Worm (Caenorhabditis elegans) whole organism, young adult: ENCODE data around the gene K05D4.9.

Source experiments
- B0336.3 ChIP-seq: fragments of 200-800 bp; sonication (Bioruptor generic); IDR thresholded peaks from 2 replicates; pipeline ENCODE4 v1.3.6; 2022; ENCODE audit warnings: missing genetic modification characterization, missing compliant biosample characterization
- ama-1 ChIP-seq, 3 experiments: fragments of 150-350 bp in 1 of 3; sonication (generic microtip) in 2 of 3; optimal IDR thresholded peaks; 2 replicates each; lab custom pipeline; 2014 to 2018; ENCODE audit warnings: missing biosample characterization in 2 of 3, missing genetic modification characterization in 2 of 3, missing genetic modification reagents in 2 of 3
- ztf-22 ChIP-seq: fragments of 200-800 bp; sonication (Bioruptor generic); optimal IDR thresholded peaks from 2 replicates; lab custom pipeline; 2018; ENCODE audit warnings: mild to moderate bottlenecking, missing genetic modification characterization, moderate library complexity, missing compliant biosample characterization

DNA sequence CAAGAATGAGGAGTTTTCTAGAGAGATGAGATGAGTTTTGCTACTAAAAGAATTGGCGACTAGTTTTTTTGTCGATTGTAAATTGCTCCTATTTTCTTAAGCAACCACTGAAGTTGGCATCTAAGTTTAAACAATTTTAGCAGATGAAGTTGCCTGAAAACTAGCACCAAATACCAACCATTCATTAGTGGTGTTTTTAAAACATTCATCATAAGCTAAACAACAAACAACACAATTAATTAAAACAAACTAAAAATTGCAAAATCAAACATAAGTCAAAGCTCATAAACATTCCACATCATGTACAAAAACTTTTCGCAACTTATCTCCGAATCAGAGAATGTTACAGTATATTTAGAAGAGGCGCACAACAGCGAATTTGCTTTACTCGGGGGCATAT, 10.5 kb upstream of the K05D4.9 start, which contains the start of gene srz-13:
- TF ChIP-seq ztf-22 (GFP tag; lab: Kevin White, UChicago): no peak
- no peak for TF ChIP-seq B0336.3
- TF ChIP-seq ama-1 (optimal IDR thresholded peaks at IDR 0.05; lab: Kevin White, UChicago): no peak
- no peak for TF ChIP-seq ama-1 (GFP tag; optimal IDR thresholded peaks at IDR 0.05; lab: Kevin White, UChicago)
